Worm (Caenorhabditis elegans) whole organism, mixed stage, embryonic: ENCODE measurements around the gene ins-22.

Experiments used
- flh-1 ChIP-seq: fragments of 200-800 bp; sonication (Bioruptor generic); optimal IDR thresholded peaks from 2 replicates; lab custom pipeline; 2018; ENCODE audit warnings: mild to moderate bottlenecking, missing genetic modification characterization, moderate library complexity, missing compliant biosample characterization
- ham-2 ChIP-seq: fragments of 200-800 bp; sonication (Bioruptor generic); optimal IDR thresholded peaks from 2 replicates; lab custom pipeline; 2018; ENCODE audit warnings: mild to moderate bottlenecking, missing genetic modification characterization, missing compliant biosample characterization
- mep-1 ChIP-seq: fragments of 150-350 bp; optimal IDR thresholded peaks from 2 replicates; lab custom pipeline; 2017; ENCODE audit warnings: missing biosample characterization, missing genetic modification reagents, missing genetic modification characterization, inconsistent platforms
- nhr-237 ChIP-seq: fragments of 150-350 bp; optimal IDR thresholded peaks from 2 replicates; lab custom pipeline; 2014; ENCODE audit warnings: missing biosample characterization, missing genetic modification characterization
- nhr-28 ChIP-seq: fragments of 150-350 bp; optimal IDR thresholded peaks from 2 replicates; lab custom pipeline; 2014; ENCODE audit warnings: missing biosample characterization, missing genetic modification characterization
- nhr-76 ChIP-seq: sonication (generic microtip); optimal IDR thresholded peaks from 2 replicates; lab custom pipeline; 2017; ENCODE audit warnings: missing biosample characterization, missing genetic modification characterization
- snpc-4 ChIP-seq: fragments of 150-350 bp; optimal IDR thresholded peaks from 2 replicates; lab custom pipeline; 2014; ENCODE audit warnings: missing biosample characterization, missing genetic modification characterization
- ztf-11 ChIP-seq: fragments of 150-350 bp; optimal IDR thresholded peaks from 2 replicates; lab custom pipeline; 2014; ENCODE audit warnings: missing biosample characterization, missing genetic modification characterization

ce11 chrIII:10049682-10050081, 23.6 kb downstream of the ins-22 start, which contains the start of gene T16G12.1:
- TF ChIP-seq nhr-76 (tag; lab: Kevin White, UChicago), result no peak
- no peak for TF ChIP-seq snpc-4 (tag; lab: Kevin White, UChicago)
- TF ChIP-seq nhr-237 (tag; lab: Kevin White, UChicago), result no peak
- TF ChIP-seq ham-2 (GFP tag; lab: Kevin White, UChicago), result no peak
- TF ChIP-seq nhr-28 (tag; lab: Kevin White, UChicago), result no peak
- TF ChIP-seq flh-1 (GFP tag; lab: Kevin White, UChicago), result no peak
- TF ChIP-seq ztf-11, result no peak
- TF ChIP-seq mep-1 (tag; lab: Kevin White, UChicago), result no peak
